Fruit fly (Drosophila melanogaster): ENCODE results near the gene eIF4G1.

DNA sequence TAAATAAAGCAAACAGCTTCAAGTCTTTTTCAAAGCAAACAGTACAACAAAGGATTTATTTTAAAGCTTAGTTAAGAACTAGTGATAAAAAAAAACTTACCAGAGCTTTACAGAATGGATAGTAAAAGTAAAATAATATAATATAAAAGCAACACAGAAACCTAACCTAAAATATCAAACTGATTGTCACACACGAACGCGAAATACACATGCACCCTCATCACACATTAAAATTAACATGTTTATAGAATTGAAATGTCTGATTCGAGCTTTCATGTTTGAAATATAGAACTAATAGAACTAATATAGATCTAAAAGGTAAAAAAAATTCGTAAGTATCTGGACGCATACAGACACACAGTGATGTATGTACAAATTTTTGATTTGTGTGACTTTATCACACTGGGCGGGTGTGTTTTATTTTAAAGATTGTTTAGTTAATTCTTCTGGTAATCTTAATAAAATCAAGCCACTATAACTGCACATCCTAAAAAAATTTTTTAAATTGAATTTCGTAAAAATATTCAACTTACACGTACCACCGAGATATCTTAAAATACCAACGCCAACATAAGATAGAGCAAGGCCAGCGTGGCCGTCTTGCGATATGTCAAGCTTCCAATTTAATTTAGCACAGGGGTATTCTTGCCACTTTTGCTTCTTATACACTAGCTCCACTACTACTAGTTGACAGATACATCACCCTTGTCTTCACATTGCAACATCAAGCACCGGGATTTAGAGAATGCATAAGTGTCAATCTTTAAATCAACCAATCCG lies 63.9 kb downstream of the eIF4G1 start, which contains the start of gene Gyf:
- TF ChIP-seq usp (GFP tag; optimal IDR thresholded peaks at IDR 0.05) (no peak), CG8478 (optimal IDR thresholded peaks at IDR 0.05) (no peak), EcR (GFP tag; optimal IDR thresholded peaks at IDR 0.05) (no peak), pan (optimal IDR thresholded peaks at IDR 0.05) (no peak), Dll (optimal IDR thresholded peaks at IDR 0.05) (no peak)
